Worm (Caenorhabditis elegans) whole organism, L4 larva: ENCODE data around the gene F54B11.11.

Experiments used
- D1046.2 ChIP-seq: fragments of 200-800 bp; sonication (Bioruptor generic); IDR thresholded peaks from 2 replicates; pipeline ENCODE4 v1.3.6; 2022; ENCODE audit warnings: missing genetic modification characterization, missing compliant biosample characterization
- F26F4.8 ChIP-seq: fragments of 200-800 bp; sonication (Bioruptor generic); conservative IDR thresholded peaks from 2 replicates; pipeline ENCODE4 v1.3.6; 2022; ENCODE audit warnings: missing genetic modification characterization, missing compliant biosample characterization
- F49E8.2 ChIP-seq: sonication (generic microtip); optimal IDR thresholded peaks from 2 replicates; lab custom pipeline; 2016; ENCODE audit warnings: missing compliant biosample characterization, mild to moderate bottlenecking, missing genetic modification characterization, borderline replicate concordance
- Y48G9A.11 ChIP-seq: fragments of 200-800 bp; sonication (Bioruptor generic); IDR thresholded peaks from 2 replicates; pipeline ENCODE4 v1.3.6; 2022; ENCODE audit warnings: missing genetic modification reagents, missing genetic modification characterization, missing compliant biosample characterization
- ZK337.2 ChIP-seq: fragments of 200-800 bp; sonication (Bioruptor generic); IDR thresholded peaks from 2 replicates; pipeline ENCODE4 v1.3.6; 2022; ENCODE audit warnings: missing genetic modification reagents, missing genetic modification characterization, missing compliant biosample characterization
- ama-1 ChIP-seq: fragments of 150-350 bp; optimal IDR thresholded peaks from 2 replicates; lab custom pipeline; 2014; ENCODE audit warnings: inconsistent platforms, mixed read lengths
- attf-4 ChIP-seq: sonication (generic microtip); optimal IDR thresholded peaks from 3 replicates; lab custom pipeline; 2017; ENCODE audit warnings: missing biosample characterization, missing genetic modification characterization
- ceh-28 ChIP-seq: fragments of 150-350 bp; optimal IDR thresholded peaks from 2 replicates; lab custom pipeline; 2014; ENCODE audit warnings: missing biosample characterization, missing genetic modification reagents, missing genetic modification characterization
- ces-1 ChIP-seq: fragments of 150-350 bp; sonication (generic microtip); optimal IDR thresholded peaks from 4 replicates; lab custom pipeline; 2014; ENCODE audit warnings: missing biosample characterization, missing genetic modification reagents, missing genetic modification characterization
- daf-8 ChIP-seq: fragments of 200-800 bp; sonication (Bioruptor generic); IDR thresholded peaks from 2 replicates; pipeline ENCODE4 v1.3.6; 2022; ENCODE audit warnings: missing genetic modification characterization, missing compliant biosample characterization
- dmd-9 ChIP-seq: fragments of 200-800 bp; sonication (Bioruptor generic); IDR thresholded peaks from 2 replicates; pipeline ENCODE4 v1.3.6; 2022; ENCODE audit warnings: missing genetic modification reagents, missing genetic modification characterization, missing compliant biosample characterization
- dpl-1 ChIP-seq: fragments of 150-350 bp; optimal IDR thresholded peaks from 2 replicates; lab custom pipeline; 2014; ENCODE audit warnings: missing biosample characterization, missing genetic modification reagents, missing genetic modification characterization
- fos-1 ChIP-seq: fragments of 150-350 bp; optimal IDR thresholded peaks from 2 replicates; lab custom pipeline; 2014; ENCODE audit warnings: missing biosample characterization, missing genetic modification characterization
- gei-8 ChIP-seq: fragments of 200-800 bp; sonication (Bioruptor generic); optimal IDR thresholded peaks from 2 replicates; lab custom pipeline; 2018; ENCODE audit warnings: mild to moderate bottlenecking, missing genetic modification characterization, missing compliant biosample characterization
- lim-7 ChIP-seq: fragments of 200-800 bp; sonication (Bioruptor generic); IDR thresholded peaks from 2 replicates; pipeline ENCODE4 v1.3.6; 2022; ENCODE audit warnings: missing genetic modification characterization, missing compliant biosample characterization
- lin-1 ChIP-seq: fragments of 200-800 bp; sonication (Bioruptor generic); IDR thresholded peaks from 2 replicates; pipeline ENCODE4 v1.3.6; 2022; ENCODE audit warnings: missing genetic modification reagents, missing genetic modification characterization, missing compliant biosample characterization
- lin-13 ChIP-seq: fragments of 150-350 bp; optimal IDR thresholded peaks from 2 replicates; lab custom pipeline; 2014; ENCODE audit warnings: missing biosample characterization, missing genetic modification reagents, missing genetic modification characterization
- lin-38 ChIP-seq: fragments of 200-800 bp; sonication (Bioruptor generic); IDR thresholded peaks from 2 replicates; pipeline ENCODE4 v1.3.6; 2022; ENCODE audit warnings: missing genetic modification reagents, missing genetic modification characterization, missing compliant biosample characterization
- mdl-1 ChIP-seq, 2 experiments: fragments of 150-350 bp in 1 of 2; sonication (generic microtip) in 1 of 2; optimal IDR thresholded peaks; 2 replicates each; lab custom pipeline; 2014 to 2017; ENCODE audit warnings: missing biosample characterization in 2 of 2, missing genetic modification characterization in 2 of 2
- mep-1 ChIP-seq: fragments of 150-350 bp; sonication (generic microtip); optimal IDR thresholded peaks from 3 replicates; lab custom pipeline; 2014; ENCODE audit warnings: missing biosample characterization, missing genetic modification characterization
- mes-2 ChIP-seq: sonication (generic microtip); optimal IDR thresholded peaks from 2 replicates; lab custom pipeline; 2016; ENCODE audit warnings: missing genotype, mild to moderate bottlenecking, missing genetic modification characterization, missing compliant biosample characterization; ENCODE audit not compliant: poor library complexity, severe bottlenecking
- mxl-3 ChIP-seq: fragments of 200-800 bp; sonication (Bioruptor generic); optimal IDR thresholded peaks from 2 replicates; lab custom pipeline; 2018; ENCODE audit warnings: mild to moderate bottlenecking, missing genetic modification characterization, missing compliant biosample characterization
- nhr-10 ChIP-seq: fragments of 150-350 bp; optimal IDR thresholded peaks from 2 replicates; lab custom pipeline; 2014; ENCODE audit warnings: missing biosample characterization, missing genetic modification characterization
- nhr-11 ChIP-seq: fragments of 150-350 bp; optimal IDR thresholded peaks from 2 replicates; lab custom pipeline; 2014; ENCODE audit warnings: missing biosample characterization, missing genetic modification characterization
- nhr-111 ChIP-seq: fragments of 200-800 bp; sonication (Bioruptor generic); optimal IDR thresholded peaks from 2 replicates; lab custom pipeline; 2018; ENCODE audit warnings: mild to moderate bottlenecking, missing genetic modification characterization, missing compliant biosample characterization
- nhr-28 ChIP-seq: fragments of 150-350 bp; optimal IDR thresholded peaks from 2 replicates; lab custom pipeline; 2014; ENCODE audit warnings: missing biosample characterization, missing genetic modification characterization
- nhr-48 ChIP-seq: sonication (generic microtip); optimal IDR thresholded peaks from 2 replicates; lab custom pipeline; 2016; ENCODE audit warnings: mild to moderate bottlenecking, missing genetic modification characterization, missing compliant biosample characterization
- pha-4 ChIP-seq, 2 experiments: fragments of 150-350 bp in 1 of 2; fragments of 200-800 bp in 1 of 2; sonication (Bioruptor generic) in 1 of 2; IDR thresholded peaks in 1 of 2; optimal IDR thresholded peaks in 1 of 2; 2 replicates each; pipeline versions ENCODE4 v1.3.6 to Lab custom; 2014 to 2022; ENCODE audit warnings: missing genetic modification characterization in 2 of 2, missing genetic modification reagents in 2 of 2, missing biosample characterization in 1 of 2, missing compliant biosample characterization in 1 of 2
- php-3 ChIP-seq: fragments of 200-800 bp; sonication (Bioruptor generic); IDR thresholded peaks from 2 replicates; pipeline ENCODE4 v1.3.6; 2022; ENCODE audit warnings: missing genetic modification reagents, missing genetic modification characterization, missing compliant biosample characterization
- saeg-2 ChIP-seq: fragments of 200-800 bp; sonication (Bioruptor generic); IDR thresholded peaks from 2 replicates; pipeline ENCODE4 v1.3.6; 2022; ENCODE audit warnings: missing genetic modification reagents, missing genetic modification characterization, missing compliant biosample characterization
- sdz-12 ChIP-seq: fragments of 200-800 bp; sonication (Bioruptor generic); optimal IDR thresholded peaks from 2 replicates; lab custom pipeline; 2018; ENCODE audit warnings: mild to moderate bottlenecking, missing genetic modification characterization, missing compliant biosample characterization
- set-16 ChIP-seq: fragments of 200-800 bp; sonication (Bioruptor generic); IDR thresholded peaks from 2 replicates; pipeline ENCODE4 v1.3.6; 2022; ENCODE audit warnings: missing genetic modification reagents, missing genetic modification characterization, missing compliant biosample characterization
- spr-3 ChIP-seq: fragments of 200-800 bp; sonication (Bioruptor generic); optimal IDR thresholded peaks from 2 replicates; lab custom pipeline; 2018; ENCODE audit warnings: mild to moderate bottlenecking, missing genetic modification characterization, missing compliant biosample characterization
- unc-39 ChIP-seq: sonication (generic microtip); optimal IDR thresholded peaks from 2 replicates; lab custom pipeline; 2017; ENCODE audit warnings: missing biosample characterization, missing genetic modification characterization
- unc-62 ChIP-seq, 3 experiments: fragments of 150-350 bp in 1 of 3; sonication (generic microtip); optimal IDR thresholded peaks in 2 of 3; peaks in 1 of 3; 1 replicate in 1 of 3; 2 replicates in 2 of 3; lab custom pipeline; 2014 to 2017; ENCODE audit warnings: missing biosample characterization in 3 of 3, missing genetic modification characterization in 3 of 3, missing genetic modification reagents in 3 of 3, missing genotype in 1 of 3
- vab-7 ChIP-seq: fragments of 200-800 bp; sonication (Bioruptor generic); IDR thresholded peaks from 2 replicates; pipeline ENCODE4 v1.3.6; 2022; ENCODE audit warnings: missing genetic modification reagents, missing genetic modification characterization, missing compliant biosample characterization
- zag-1 ChIP-seq: fragments of 150-350 bp; optimal IDR thresholded peaks from 2 replicates; lab custom pipeline; 2014; ENCODE audit warnings: missing biosample characterization, missing genetic modification characterization
- zfp-2 ChIP-seq: sonication (generic microtip); optimal IDR thresholded peaks from 2 replicates; lab custom pipeline; 2016; ENCODE audit warnings: mild to moderate bottlenecking, missing genetic modification characterization, missing compliant biosample characterization
- zip-11 ChIP-seq: fragments of 200-800 bp; sonication (Bioruptor generic); IDR thresholded peaks from 2 replicates; pipeline ENCODE4 v1.3.6; 2022; ENCODE audit warnings: missing genetic modification characterization, missing compliant biosample characterization
- zip-2 ChIP-seq: fragments of 150-350 bp; optimal IDR thresholded peaks from 2 replicates; lab custom pipeline; 2014; ENCODE audit warnings: missing biosample characterization, missing genetic modification characterization
- ztf-7 ChIP-seq: fragments of 150-350 bp; optimal IDR thresholded peaks from 2 replicates; lab custom pipeline; 2014; ENCODE audit warnings: missing biosample characterization, missing genetic modification characterization

F54B11.11 gene

ce11 chrX:13591175-13591574, 12.6 kb downstream of the F54B11.11 start, which contains the start of gene col-44:
col-44 (plus strand) TSS chrX:13591475.
- TF ChIP-seq ceh-28 (tag; lab: Kevin White, UChicago) (no peak), spr-3 (no peak), zfp-2 (tag; lab: Kevin White, UChicago) (no peak), F49E8.2 (tag; lab: Kevin White, UChicago) (no peak), ZK337.2 (GFP tag; lab: Robert Waterston, UW) (no peak), attf-4 (no peak), php-3 (no peak), unc-62 (GFP tag; optimal IDR thresholded peaks at IDR 0.05 in 1 of 2; lab: Kevin White, UChicago) (no peak), unc-62 (tag; optimal IDR thresholded peaks at IDR 0.05; lab: Kevin White, UChicago) (no peak), nhr-28 (tag; lab: Kevin White, UChicago) (no peak), unc-39 (no peak), lin-13 (GFP tag; lab: Kevin White, UChicago) (no peak), D1046.2 (no peak), daf-8 (GFP tag; lab: Robert Waterston, UW) (no peak), lim-7 (GFP tag; lab: Robert Waterston, UW) (no peak), zag-1 (tag; lab: Kevin White, UChicago) (no peak)

ce11 chrX:13591953-13592352, 13.4 kb downstream of the F54B11.11 start:
- peak; percentile 99 for TF ChIP-seq set-16 (GFP tag; lab: Robert Waterston, UW)
- TF ChIP-seq php-3 = 0 out of 2 replicates have a peak, but pooled peaks have one; percentile 47
- TF ChIP-seq dmd-9 (GFP tag; lab: Robert Waterston, UW) = no peak
- peak; percentile 57; the same call in 1 of the 2 replicates for TF ChIP-seq pha-4 (GFP tag; IDR thresholded peaks at IDR 0.05; lab: Robert Waterston, UW)
- no peak for TF ChIP-seq pha-4 (tag; optimal IDR thresholded peaks at IDR 0.05; lab: Kevin White, UChicago)

ce11 chrX:13592367-13592766, 13.8 kb downstream of the F54B11.11 start, which contains the start of gene F54B11.4:
F54B11.4 (plus strand) TSS chrX:13592667.
- TF ChIP-seq pha-4 (GFP tag; IDR thresholded peaks at IDR 0.05; lab: Robert Waterston, UW) (no peak), pha-4 (tag; optimal IDR thresholded peaks at IDR 0.05; lab: Kevin White, UChicago) (no peak), Y48G9A.11 (GFP tag; lab: Robert Waterston, UW) (no peak), ZK337.2 (GFP tag; lab: Robert Waterston, UW) (no peak), nhr-48 (tag; lab: Kevin White, UChicago) (no peak), zip-2 (tag; lab: Kevin White, UChicago) (no peak), ces-1 (GFP tag; lab: Kevin White, UChicago) (no peak), zip-11 (no peak), mxl-3 (GFP tag; lab: Kevin White, UChicago) (no peak), saeg-2 (GFP tag; lab: Robert Waterston, UW) (no peak), nhr-11 (tag; lab: Kevin White, UChicago) (no peak)

- TF ChIP-seq vab-7 (GFP tag; lab: Robert Waterston, UW) (no peak), unc-62 (GFP tag; optimal IDR thresholded peaks at IDR 0.05 in 1 of 2; lab: Kevin White, UChicago) (no peak), unc-62 (tag; optimal IDR thresholded peaks at IDR 0.05; lab: Kevin White, UChicago) (no peak), lin-1 (no peak), F26F4.8 (GFP tag; lab: Robert Waterston, UW) (no peak), fos-1 (no peak), sdz-12 (no peak), nhr-10 (tag; lab: Kevin White, UChicago) (no peak), nhr-11 (tag; lab: Kevin White, UChicago) (no peak), mep-1 (tag; lab: Kevin White, UChicago) (peak; percentile 59), pha-4 (GFP tag; IDR thresholded peaks at IDR 0.05; lab: Robert Waterston, UW) (no peak), pha-4 (tag; optimal IDR thresholded peaks at IDR 0.05; lab: Kevin White, UChicago) (no peak), mes-2 (peak; percentile 60), D1046.2 (no peak), ama-1 (lab: Kevin White, UChicago) (no peak), lin-38 (GFP tag; lab: Robert Waterston, UW) (no peak), daf-8 (GFP tag; lab: Robert Waterston, UW) (no peak), gei-8 (GFP tag; lab: Kevin White, UChicago) (no peak), nhr-111 (GFP tag; lab: Kevin White, UChicago) (no peak), nhr-48 (tag; lab: Kevin White, UChicago) (no peak), zip-11 (no peak), mdl-1 (tag; optimal IDR thresholded peaks at IDR 0.05; lab: Kevin White, UChicago) (peak in 1 of 2 experiments; percentile 25), ZK337.2 (GFP tag; lab: Robert Waterston, UW) (no peak), saeg-2 (GFP tag; lab: Robert Waterston, UW) (no peak), ztf-7 (tag; lab: Kevin White, UChicago) (no peak), zip-2 (tag; lab: Kevin White, UChicago) (no peak), dpl-1 (peak; percentile 34), set-16 (GFP tag; lab: Robert Waterston, UW) (no peak)
Observed at ce11 chrX:13596003-13596767, 17.6 kb downstream of the F54B11.11 start, which contains the start of gene F54B11.5. F54B11.5 (minus strand) TSS chrX:13596068.
